Fruit fly (Drosophila melanogaster): ENCODE data around the gene Cp19.

Gene Cp19

dm6 chr3L:8751262-8751661, 21.6 kb downstream of the Cp19 start:
- no peak for TF ChIP-seq CG8478 (optimal IDR thresholded peaks at IDR 0.05)
- no peak for TF ChIP-seq CTCF (optimal IDR thresholded peaks at IDR 0.05)

- no peak for TF ChIP-seq CTCF (optimal IDR thresholded peaks at IDR 0.05)
- no peak for TF ChIP-seq CG8478 (optimal IDR thresholded peaks at IDR 0.05)
These were observed 23.9 kb downstream of the Cp19 start, which contains the start of gene Fhos for dm6 chr3L:8753592-8753991. Gene Fhos (plus strand): TSS chr3L:8753619.

- TF ChIP-seq CG8478 (optimal IDR thresholded peaks at IDR 0.05) = no peak
- no peak for TF ChIP-seq CTCF (optimal IDR thresholded peaks at IDR 0.05)
These were observed 26.0 kb downstream of the Cp19 start, which contains the start of gene CG6576 for dm6 chr3L:8755689-8756088. Gene CG6576 (plus strand): TSS chr3L:8755989.

- no peak for TF ChIP-seq CG8478 (optimal IDR thresholded peaks at IDR 0.05)
- TF ChIP-seq CTCF (optimal IDR thresholded peaks at IDR 0.05) = no peak
These were observed 33.4 kb downstream of the Cp19 start for dm6 chr3L:8763037-8763454.

dm6 chr3L:8763794-8764193, 34.1 kb downstream of the Cp19 start:
- TF ChIP-seq CG8478 (optimal IDR thresholded peaks at IDR 0.05) = no peak
- no peak for TF ChIP-seq CTCF (optimal IDR thresholded peaks at IDR 0.05)

dm6 chr3L:8765493-8765892, 35.8 kb downstream of the Cp19 start:
- no peak for TF ChIP-seq CG8478 (optimal IDR thresholded peaks at IDR 0.05)
- no peak for TF ChIP-seq CTCF (optimal IDR thresholded peaks at IDR 0.05)

dm6 chr3L:8765969-8766538, 36.4 kb downstream of the Cp19 start:
- TF ChIP-seq CTCF (optimal IDR thresholded peaks at IDR 0.05) = no peak
- no peak for TF ChIP-seq CG8478 (optimal IDR thresholded peaks at IDR 0.05)

dm6 chr3L:8767876-8768275, 38.2 kb downstream of the Cp19 start:
- TF ChIP-seq CTCF (optimal IDR thresholded peaks at IDR 0.05) (no peak), CG8478 (optimal IDR thresholded peaks at IDR 0.05) (no peak)

dm6 chr3L:8770616-8771229, 41.1 kb downstream of the Cp19 start:
- no peak for TF ChIP-seq CTCF (optimal IDR thresholded peaks at IDR 0.05)
- no peak for TF ChIP-seq CG8478 (optimal IDR thresholded peaks at IDR 0.05)

dm6 chr3L:8772998-8773684, 43.5 kb downstream of the Cp19 start:
- no peak for TF ChIP-seq CTCF (optimal IDR thresholded peaks at IDR 0.05)
- no peak for TF ChIP-seq CG8478 (optimal IDR thresholded peaks at IDR 0.05)

dm6 chr3L:8773713-8774112, 44.0 kb downstream of the Cp19 start:
- TF ChIP-seq CTCF (optimal IDR thresholded peaks at IDR 0.05) = no peak
- no peak for TF ChIP-seq CG8478 (optimal IDR thresholded peaks at IDR 0.05)

- no peak for TF ChIP-seq CG8478 (optimal IDR thresholded peaks at IDR 0.05)
- no peak for TF ChIP-seq CTCF (optimal IDR thresholded peaks at IDR 0.05)
These were observed 45.5 kb downstream of the Cp19 start for dm6 chr3L:8774974-8775731.

dm6 chr3L:8777313-8777924, 47.8 kb downstream of the Cp19 start:
- no peak for TF ChIP-seq CTCF (optimal IDR thresholded peaks at IDR 0.05)
- no peak for TF ChIP-seq CG8478 (optimal IDR thresholded peaks at IDR 0.05)

Data from S2 (cell line).